Worm (Caenorhabditis elegans) whole organism, L3 larva: ENCODE results near the gene C03C10.2.

Experiments
- R02D3.7 ChIP-seq: fragments of 150-350 bp; optimal IDR thresholded peaks from 2 replicates; lab custom pipeline; 2014; ENCODE audit warnings: missing biosample characterization, missing genetic modification characterization
- aly-2 ChIP-seq: fragments of 150-350 bp; optimal IDR thresholded peaks from 2 replicates; lab custom pipeline; 2014; ENCODE audit warnings: missing biosample characterization, missing genetic modification characterization
- ama-1 ChIP-seq: fragments of 150-350 bp; optimal IDR thresholded peaks from 2 replicates; lab custom pipeline; 2018
- ceh-82 ChIP-seq: fragments of 150-350 bp; optimal IDR thresholded peaks from 2 replicates; lab custom pipeline; 2014; ENCODE audit warnings: missing biosample characterization, missing genetic modification characterization
- daf-12 ChIP-seq: fragments of 150-350 bp; optimal IDR thresholded peaks from 2 replicates; lab custom pipeline; 2014; ENCODE audit warnings: missing biosample characterization, missing genetic modification reagents, missing genetic modification characterization
- egl-27 ChIP-seq: sonication (generic microtip); optimal IDR thresholded peaks from 4 replicates; lab custom pipeline; 2017; ENCODE audit warnings: missing biosample characterization, missing genetic modification reagents, missing genetic modification characterization
- egl-5 ChIP-seq: fragments of 150-350 bp; optimal IDR thresholded peaks from 2 replicates; lab custom pipeline; 2017; ENCODE audit warnings: missing biosample characterization, missing genetic modification reagents, missing genetic modification characterization, inconsistent platforms
- elt-1 ChIP-seq: fragments of 150-350 bp; optimal IDR thresholded peaks from 2 replicates; lab custom pipeline; 2014; ENCODE audit warnings: missing biosample characterization, missing genetic modification characterization
- elt-2 ChIP-seq: sonication (generic microtip); optimal IDR thresholded peaks from 2 replicates; lab custom pipeline; 2016; ENCODE audit warnings: missing genetic modification reagents, mild to moderate bottlenecking, missing genetic modification characterization, missing compliant biosample characterization
- elt-3 ChIP-seq, 3 experiments: fragments of 150-350 bp in 1 of 3; sonication (generic microtip) in 2 of 3; optimal IDR thresholded peaks; 2 replicates in 2 of 3; 4 replicates in 1 of 3; lab custom pipeline; 2014 to 2017; ENCODE audit warnings: missing biosample characterization in 3 of 3, missing genetic modification characterization in 3 of 3
- eor-1 ChIP-seq, 2 experiments: fragments of 150-350 bp; optimal IDR thresholded peaks; 2 replicates each; lab custom pipeline; 2014 to 2018; ENCODE audit warnings: missing biosample characterization in 2 of 2, missing genetic modification characterization in 2 of 2
- fkh-2 ChIP-seq: fragments of 150-350 bp; optimal IDR thresholded peaks from 2 replicates; lab custom pipeline; 2014; ENCODE audit warnings: missing biosample characterization, missing genetic modification reagents, missing genetic modification characterization
- fos-1 ChIP-seq: fragments of 150-350 bp; optimal IDR thresholded peaks from 2 replicates; lab custom pipeline; 2014; ENCODE audit warnings: missing biosample characterization, missing genetic modification characterization
- hmg-11 ChIP-seq: sonication (generic microtip); optimal IDR thresholded peaks from 2 replicates; lab custom pipeline; 2016; ENCODE audit warnings: missing genetic modification characterization, missing compliant biosample characterization
- jun-1 ChIP-seq: fragments of 150-350 bp; optimal IDR thresholded peaks from 2 replicates; lab custom pipeline; 2014; ENCODE audit warnings: missing biosample characterization, missing genetic modification reagents, missing genetic modification characterization
- lin-15B ChIP-seq: fragments of 150-350 bp; optimal IDR thresholded peaks from 2 replicates; lab custom pipeline; 2014; ENCODE audit warnings: missing biosample characterization, missing genetic modification characterization
- lin-39 ChIP-seq: fragments of 150-350 bp; optimal IDR thresholded peaks from 2 replicates; lab custom pipeline; 2018; ENCODE audit warnings: missing biosample characterization, missing genetic modification reagents, missing genetic modification characterization
- lsy-12 ChIP-seq: sonication (generic microtip); optimal IDR thresholded peaks from 2 replicates; lab custom pipeline; 2016; ENCODE audit warnings: mild to moderate bottlenecking, missing genetic modification characterization, missing compliant biosample characterization
- mdl-1 ChIP-seq: fragments of 150-350 bp; optimal IDR thresholded peaks from 2 replicates; lab custom pipeline; 2014; ENCODE audit warnings: missing biosample characterization, missing genetic modification characterization
- mml-1 ChIP-seq: fragments of 150-350 bp; sonication (generic microtip); optimal IDR thresholded peaks from 3 replicates; lab custom pipeline; 2014; ENCODE audit warnings: missing biosample characterization, missing genetic modification characterization
- nfya-1 ChIP-seq: sonication (generic microtip); optimal IDR thresholded peaks from 2 replicates; lab custom pipeline; 2017; ENCODE audit warnings: missing genetic modification characterization, mild to moderate bottlenecking, missing compliant biosample characterization, antibody characterized with exemption, moderate library complexity; ENCODE audit not compliant: insufficient read depth
- nhr-11 ChIP-seq: fragments of 150-350 bp; optimal IDR thresholded peaks from 2 replicates; lab custom pipeline; 2014; ENCODE audit warnings: missing biosample characterization, missing genetic modification characterization
- nhr-12 ChIP-seq: fragments of 150-350 bp; optimal IDR thresholded peaks from 2 replicates; lab custom pipeline; 2014; ENCODE audit warnings: missing biosample characterization, missing genetic modification characterization
- nhr-237 ChIP-seq: fragments of 150-350 bp; optimal IDR thresholded peaks from 2 replicates; lab custom pipeline; 2014; ENCODE audit warnings: missing biosample characterization, missing genetic modification characterization
- nhr-25 ChIP-seq: sonication (generic microtip); optimal IDR thresholded peaks from 2 replicates; lab custom pipeline; 2017; ENCODE audit warnings: missing biosample characterization, missing genetic modification characterization
- nhr-28 ChIP-seq: fragments of 150-350 bp; optimal IDR thresholded peaks from 2 replicates; lab custom pipeline; 2014; ENCODE audit warnings: missing biosample characterization, missing genetic modification characterization
- nhr-43 ChIP-seq: sonication (generic microtip); optimal IDR thresholded peaks from 2 replicates; lab custom pipeline; 2016; ENCODE audit warnings: mild to moderate bottlenecking, missing genetic modification characterization, missing compliant biosample characterization; ENCODE audit not compliant: poor library complexity, severe bottlenecking
- nhr-67 ChIP-seq: fragments of 150-350 bp; optimal IDR thresholded peaks from 2 replicates; lab custom pipeline; 2014; ENCODE audit warnings: missing biosample characterization, missing genetic modification characterization
- nhr-76 ChIP-seq: fragments of 150-350 bp; sonication (generic microtip); optimal IDR thresholded peaks from 5 replicates; lab custom pipeline; 2014; ENCODE audit warnings: missing biosample characterization, missing genetic modification characterization
- nhr-77 ChIP-seq: fragments of 150-350 bp; optimal IDR thresholded peaks from 2 replicates; lab custom pipeline; 2014; ENCODE audit warnings: missing biosample characterization, missing genetic modification characterization
- pha-4 ChIP-seq: fragments of 150-350 bp; optimal IDR thresholded peaks from 2 replicates; lab custom pipeline; 2014; ENCODE audit warnings: missing biosample characterization, missing genetic modification reagents, missing genetic modification characterization
- pqm-1 ChIP-seq: fragments of 150-350 bp; optimal IDR thresholded peaks from 2 replicates; lab custom pipeline; 2017; ENCODE audit warnings: missing biosample characterization, missing genetic modification characterization, inconsistent platforms
- sea-2 ChIP-seq: fragments of 150-350 bp; sonication (generic microtip); optimal IDR thresholded peaks from 4 replicates; lab custom pipeline; 2014; ENCODE audit warnings: missing biosample characterization, missing genetic modification reagents, missing genetic modification characterization
- skn-1 ChIP-seq: fragments of 150-350 bp; optimal IDR thresholded peaks from 2 replicates; lab custom pipeline; 2014; ENCODE audit warnings: missing biosample characterization, missing genetic modification characterization
- snpc-4 ChIP-seq: fragments of 150-350 bp; optimal IDR thresholded peaks from 2 replicates; lab custom pipeline; 2014; ENCODE audit warnings: missing biosample characterization, missing genetic modification characterization
- tbx-2 ChIP-seq: sonication (generic microtip); optimal IDR thresholded peaks from 2 replicates; lab custom pipeline; 2016; ENCODE audit warnings: mild to moderate bottlenecking, missing genetic modification characterization, missing compliant biosample characterization
- unc-39 ChIP-seq: sonication (generic microtip); optimal IDR thresholded peaks from 4 replicates; lab custom pipeline; 2017; ENCODE audit warnings: missing biosample characterization, missing genetic modification characterization
- unc-62 ChIP-seq: fragments of 150-350 bp; sonication (generic microtip); optimal IDR thresholded peaks from 4 replicates; lab custom pipeline; 2014; ENCODE audit warnings: missing biosample characterization, missing genetic modification reagents, missing genetic modification characterization
- zag-1 ChIP-seq: fragments of 150-350 bp; optimal IDR thresholded peaks from 2 replicates; lab custom pipeline; 2014; ENCODE audit warnings: missing biosample characterization, missing genetic modification characterization
- ztf-11 ChIP-seq: fragments of 150-350 bp; optimal IDR thresholded peaks from 2 replicates; lab custom pipeline; 2014; ENCODE audit warnings: missing biosample characterization, missing genetic modification characterization
- ztf-4 ChIP-seq: fragments of 150-350 bp; optimal IDR thresholded peaks from 2 replicates; lab custom pipeline; 2014; ENCODE audit warnings: missing biosample characterization, missing genetic modification characterization

Gene C03C10.2

DNA sequence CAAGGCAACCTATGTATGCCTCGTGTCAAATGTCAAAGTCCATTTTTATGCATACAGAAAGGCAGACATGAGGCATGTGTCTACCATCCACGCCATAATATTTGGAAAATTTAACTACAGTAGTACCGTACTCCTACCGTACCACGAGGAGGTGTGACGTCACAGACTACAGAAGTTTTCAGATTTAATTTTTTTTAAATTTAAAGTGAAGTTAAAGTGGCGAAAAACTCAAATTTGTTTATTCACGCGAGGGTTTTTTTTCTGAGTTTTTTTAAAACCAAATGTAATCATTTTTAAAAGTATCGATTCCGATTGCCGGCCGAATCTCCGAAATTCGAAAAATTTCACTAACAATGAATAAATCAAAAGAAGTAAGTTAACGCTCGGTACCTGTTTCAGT is at the start of gene C03C10.2:
Gene C03C10.2 (plus strand): TSS at position 301 of the 400 bp plus-strand sequence.
- TF ChIP-seq ama-1 (no peak), nhr-67 (tag; lab: Kevin White, UChicago) (no peak), snpc-4 (no peak), lin-15B (tag; lab: Kevin White, UChicago) (no peak), R02D3.7 (tag; lab: Kevin White, UChicago) (no peak), nhr-43 (no peak), jun-1 (tag; lab: Kevin White, UChicago) (no peak), pqm-1 (tag; lab: Kevin White, UChicago) (no peak), hmg-11 (no peak), nhr-11 (tag; lab: Kevin White, UChicago) (no peak), pha-4 (no peak), skn-1 (tag; lab: Kevin White, UChicago) (no peak), nhr-28 (tag; lab: Kevin White, UChicago) (no peak), fkh-2 (tag; lab: Kevin White, UChicago) (no peak), elt-3 (tag; optimal IDR thresholded peaks at IDR 0.05; lab: Kevin White, UChicago) (no peak)

DNA sequence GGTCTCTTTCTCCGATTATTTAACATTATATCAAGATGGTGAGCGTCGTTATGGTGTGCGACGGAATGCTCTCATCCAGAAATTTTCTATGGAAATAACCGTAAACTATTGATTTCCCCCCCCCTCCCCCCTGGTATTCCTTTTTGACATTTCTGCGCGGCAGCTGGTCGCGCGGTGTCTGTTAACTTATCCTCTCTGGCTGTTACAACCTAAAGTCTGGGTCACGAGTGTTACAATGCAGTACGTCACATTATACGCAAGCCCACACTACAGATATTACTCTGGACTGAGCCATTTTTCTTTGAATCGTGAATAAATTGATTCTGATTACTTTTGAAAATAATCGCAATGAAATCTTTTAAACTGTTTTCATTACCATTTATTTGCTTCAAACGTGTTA is 41.7 kb upstream of the C03C10.2 start:
- TF ChIP-seq jun-1 (tag; lab: Kevin White, UChicago) = no peak
- TF ChIP-seq unc-62 = no peak
- no peak for TF ChIP-seq lin-39 (tag; lab: Kevin White, UChicago)
- TF ChIP-seq egl-27 (tag; lab: Kevin White, UChicago) = no peak

DNA sequence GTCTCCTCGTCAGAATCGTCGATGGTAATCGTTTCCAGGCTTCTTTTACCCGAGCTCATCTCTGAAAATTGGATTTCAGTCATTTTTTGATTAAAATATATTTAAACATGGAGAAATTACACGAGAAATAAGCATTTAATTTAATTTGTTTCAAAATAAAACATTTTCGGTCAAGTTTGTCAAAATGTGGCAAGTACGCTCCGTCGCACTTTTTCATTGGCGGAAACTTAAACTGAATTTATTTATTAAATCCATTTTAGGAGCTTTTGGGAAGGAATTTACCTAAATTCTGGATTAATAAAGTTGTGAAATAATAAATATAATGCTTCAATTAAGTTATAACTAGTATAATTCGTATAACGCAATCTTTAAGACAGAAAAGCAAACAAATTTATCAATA is 33.0 kb upstream of the C03C10.2 start, which contains the start of gene rcq-5:
Gene rcq-5 (minus strand): TSS at position 83 of the 400 bp plus-strand sequence.
- TF ChIP-seq pha-4 = peak; percentile 65
- TF ChIP-seq pqm-1 (tag; lab: Kevin White, UChicago) = no peak
- TF ChIP-seq ceh-82 (tag; lab: Kevin White, UChicago) = no peak
- no peak for TF ChIP-seq ztf-11 (tag; lab: Kevin White, UChicago)
- TF ChIP-seq nhr-237 (tag; lab: Kevin White, UChicago) = no peak
- no peak for TF ChIP-seq fkh-2 (tag; lab: Kevin White, UChicago)
- no peak for TF ChIP-seq unc-62
- TF ChIP-seq sea-2 (GFP tag; lab: Kevin White, UChicago) = no peak
- TF ChIP-seq mdl-1 (tag; lab: Kevin White, UChicago) = no peak
- TF ChIP-seq lin-15B (tag; lab: Kevin White, UChicago) = peak; percentile 50
- no peak for TF ChIP-seq mml-1 (tag; lab: Kevin White, UChicago)
- TF ChIP-seq nhr-76 = no peak
- no peak for TF ChIP-seq fos-1 (tag; lab: Kevin White, UChicago)
- no peak for TF ChIP-seq nhr-77
- TF ChIP-seq egl-5 (tag; lab: Kevin White, UChicago) = no peak
- TF ChIP-seq lin-39 (tag; lab: Kevin White, UChicago) = no peak
- TF ChIP-seq nfya-1 (tag; lab: Kevin White, UChicago) = peak; percentile 36
- TF ChIP-seq nhr-67 (tag; lab: Kevin White, UChicago) = no peak

DNA sequence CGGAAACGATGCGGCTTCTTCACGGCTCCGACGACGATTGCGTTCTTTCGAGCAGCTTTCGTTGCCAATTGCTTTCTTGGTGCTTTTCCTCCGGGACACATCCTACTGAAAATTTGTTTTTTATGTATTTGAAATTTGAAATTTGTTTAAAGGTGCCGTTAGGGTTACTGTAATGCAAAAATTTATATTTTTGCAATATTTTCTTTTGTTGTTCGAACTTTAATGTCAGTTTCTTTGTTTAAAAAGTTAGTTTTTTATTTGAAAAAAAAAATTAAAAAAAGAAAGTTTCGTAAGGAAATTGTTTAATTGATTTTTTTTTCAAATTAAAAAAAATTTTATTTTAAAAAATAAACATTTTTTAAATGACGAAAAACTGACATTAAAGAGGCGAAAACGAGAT is 32.2 kb upstream of the C03C10.2 start, which contains the start of gene his-69:
Gene his-69 (minus strand): TSS at position 101 of the 400 bp plus-strand sequence.
- TF ChIP-seq aly-2 (tag; lab: Kevin White, UChicago) (no peak), lsy-12 (tag; lab: Kevin White, UChicago) (no peak), nhr-77 (no peak), ama-1 (no peak), ztf-4 (tag; lab: Kevin White, UChicago) (no peak), unc-39 (tag; lab: Kevin White, UChicago) (no peak), mdl-1 (tag; lab: Kevin White, UChicago) (no peak), jun-1 (tag; lab: Kevin White, UChicago) (no peak), lin-39 (tag; lab: Kevin White, UChicago) (no peak)

DNA sequence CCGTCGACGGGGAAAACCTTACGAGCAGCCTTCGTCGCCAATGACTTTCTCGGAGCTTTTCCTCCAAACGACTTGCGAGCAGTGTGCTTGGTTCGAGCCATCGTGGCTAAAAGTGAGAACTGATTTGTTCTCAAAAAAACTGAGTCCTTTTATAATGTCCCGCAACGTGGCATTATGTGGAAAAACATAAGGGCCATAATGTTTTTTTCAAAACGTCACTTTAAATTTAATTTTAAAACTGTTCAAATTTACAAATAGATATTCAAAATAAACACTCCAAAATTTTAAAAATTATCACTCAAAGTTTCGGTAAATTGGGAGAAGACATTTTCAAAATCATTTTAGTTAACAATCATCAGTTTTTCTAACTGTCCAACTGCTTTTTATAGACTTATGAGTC is 30.9 kb upstream of the C03C10.2 start, which contains the start of gene his-70:
Gene his-70 (minus strand): TSS at position 101 of the 400 bp plus-strand sequence.
- TF ChIP-seq ztf-4 (tag; lab: Kevin White, UChicago) (no peak), nhr-12 (tag; lab: Kevin White, UChicago) (no peak), zag-1 (tag; lab: Kevin White, UChicago) (no peak), daf-12 (tag; lab: Kevin White, UChicago) (no peak), pha-4 (no peak), tbx-2 (tag; lab: Kevin White, UChicago) (no peak), pqm-1 (tag; lab: Kevin White, UChicago) (no peak), nfya-1 (tag; lab: Kevin White, UChicago) (no peak), elt-1 (tag; lab: Kevin White, UChicago) (no peak), eor-1 (tag; optimal IDR thresholded peaks at IDR 0.05; lab: Kevin White, UChicago) (no peak), ztf-11 (tag; lab: Kevin White, UChicago) (no peak), nhr-77 (no peak), nhr-25 (tag; lab: Kevin White, UChicago) (no peak), sea-2 (GFP tag; lab: Kevin White, UChicago) (no peak), elt-2 (no peak)
